Worm (Caenorhabditis elegans): ENCODE measurements around the gene C08H9.18.

- TF ChIP-seq T20F7.1 (GFP tag; optimal IDR thresholded peaks at IDR 0.05) (no peak), nhr-25 (tag; optimal IDR thresholded peaks at IDR 0.05; ENCODE audit: borderline replicate concordance, insufficient read depth) (no peak), mep-1 (tag; optimal IDR thresholded peaks at IDR 0.05) (no peak), zag-1 (tag; optimal IDR thresholded peaks at IDR 0.05) (no peak), ces-1 (GFP tag; optimal IDR thresholded peaks at IDR 0.05) (no peak), lin-39 (tag; optimal IDR thresholded peaks at IDR 0.05) (no peak), sdz-12 (GFP tag; optimal IDR thresholded peaks at IDR 0.05) (no peak), Y75B8A.6 (GFP tag; IDR thresholded peaks at IDR 0.05) (no peak)
Observed at ce11 chrII:9871061-9871460, 9.0 kb upstream of the C08H9.18 start, which contains the start of gene chil-7.
